Fruit fly (Drosophila melanogaster): ENCODE results near the gene MFS10.

The MFS10 gene

dm6 chrX:13087333-13087828 lies 41.4 kb upstream of the MFS10 start (continued):
- peak; percentile 11 for TF ChIP-seq NfI (GFP tag; optimal IDR thresholded peaks at IDR 0.05)
- peak; percentile 68 for TF ChIP-seq psq (GFP tag; optimal IDR thresholded peaks at IDR 0.05)
- TF ChIP-seq dati (GFP tag; IDR thresholded peaks at IDR 0.05), result no peak
- TF ChIP-seq Nf-YC (tag; optimal IDR thresholded peaks at IDR 0.05), result peak; percentile 74
- TF ChIP-seq CG12391 (tag; optimal IDR thresholded peaks at IDR 0.05), result no peak
- no peak for TF ChIP-seq trem (tag; optimal IDR thresholded peaks at IDR 0.05)
- TF ChIP-seq CG10654 (GFP tag; optimal IDR thresholded peaks at IDR 0.05), result no peak
- TF ChIP-seq slp2 (GFP tag; optimal IDR thresholded peaks at IDR 0.05), result no peak
- TF ChIP-seq ems (GFP tag; optimal IDR thresholded peaks at IDR 0.05), result no peak
- TF ChIP-seq sisA (GFP tag; IDR thresholded peaks at IDR 0.05), result no peak
- no peak for TF ChIP-seq oc (tag; optimal IDR thresholded peaks at IDR 0.05)
- TF ChIP-seq hbn (GFP tag; IDR thresholded peaks at IDR 0.05; ENCODE audit: partially characterized antibody), result no peak
- TF ChIP-seq ac (GFP tag; optimal IDR thresholded peaks at IDR 0.05), result no peak
- peak; percentile 10 for TF ChIP-seq sd (tag; optimal IDR thresholded peaks at IDR 0.05)
- no peak for TF ChIP-seq p53 (GFP tag; optimal IDR thresholded peaks at IDR 0.05)
- TF ChIP-seq Lpt (GFP tag; optimal IDR thresholded peaks at IDR 0.05), result no peak
- TF ChIP-seq fru (optimal IDR thresholded peaks at IDR 0.05), result no peak
- TF ChIP-seq sug (tag; optimal IDR thresholded peaks at IDR 0.05), result peak; percentile 13
- no peak for TF ChIP-seq Dip3 (GFP tag; optimal IDR thresholded peaks at IDR 0.05)
- peak; percentile 81; the same call in 2 of the 4 replicates for TF ChIP-seq chinmo (GFP tag; IDR thresholded peaks at IDR 0.05; ENCODE audit: partially characterized antibody)
- TF ChIP-seq Dref (GFP tag; IDR thresholded peaks at IDR 0.05), result no peak
- no peak for TF ChIP-seq bab2 (GFP tag; optimal IDR thresholded peaks at IDR 0.05)
- TF ChIP-seq Camta (GFP tag; optimal IDR thresholded peaks at IDR 0.05), result no peak
- TF ChIP-seq Dbx (GFP tag; IDR thresholded peaks at IDR 0.05), result 0 out of 3 replicates have a peak, but pooled peaks have one; percentile 20
- TF ChIP-seq CG16779 (GFP tag; IDR thresholded peaks at IDR 0.05), result no peak
- no peak for TF ChIP-seq CG9797 (GFP tag; optimal IDR thresholded peaks at IDR 0.05)
- no peak for TF ChIP-seq kni (GFP tag; optimal IDR thresholded peaks at IDR 0.05)
- no peak for TF ChIP-seq C15 (GFP tag; IDR thresholded peaks at IDR 0.05)
- TF ChIP-seq CG30431 (GFP tag; optimal IDR thresholded peaks at IDR 0.05), result no peak
- TF ChIP-seq CG17568 (GFP tag; optimal IDR thresholded peaks at IDR 0.05), result no peak
- TF ChIP-seq Ets97D (GFP tag; optimal IDR thresholded peaks at IDR 0.05), result no peak
- TF ChIP-seq CG13296 (GFP tag; optimal IDR thresholded peaks at IDR 0.05), result peak; percentile 28
- no peak for TF ChIP-seq CG14965 (GFP tag; optimal IDR thresholded peaks at IDR 0.05; ENCODE audit: borderline replicate concordance)
- peak; percentile 45 for TF ChIP-seq CG2120 (GFP tag; optimal IDR thresholded peaks at IDR 0.05)
- no peak for TF ChIP-seq CG10979 (tag; optimal IDR thresholded peaks at IDR 0.05)
- TF ChIP-seq Taf1 (GFP tag; IDR thresholded peaks at IDR 0.05), result no peak
- peak; percentile 48 to 83 for TF ChIP-seq Trl (optimal IDR thresholded peaks at IDR 0.05)
- TF ChIP-seq Trl (GFP tag; optimal IDR thresholded peaks at IDR 0.05), result no peak
- no peak for TF ChIP-seq CG11398 (GFP tag; optimal IDR thresholded peaks at IDR 0.05)
- no peak for TF ChIP-seq Hr51 (GFP tag; optimal IDR thresholded peaks at IDR 0.05)
- TF ChIP-seq sqz (GFP tag; optimal IDR thresholded peaks at IDR 0.05), result peak; percentile 93
- TF ChIP-seq lola (GFP tag; optimal IDR thresholded peaks at IDR 0.05), result no peak
- peak; percentile 33 for TF ChIP-seq CG6765 (GFP tag; optimal IDR thresholded peaks at IDR 0.05)
- peak; percentile 11 for TF ChIP-seq CG10543 (GFP tag; optimal IDR thresholded peaks at IDR 0.05)
- TF ChIP-seq CG17328 (GFP tag; IDR thresholded peaks at IDR 0.05), result no peak
- no peak for TF ChIP-seq az2 (GFP tag; optimal IDR thresholded peaks at IDR 0.05)
- no peak for TF ChIP-seq Doc3 (GFP tag; IDR thresholded peaks at IDR 0.05; ENCODE audit: partially characterized antibody)
- no peak for TF ChIP-seq CG18764 (GFP tag; optimal IDR thresholded peaks at IDR 0.05)
- no peak for TF ChIP-seq klu (GFP tag; IDR thresholded peaks at IDR 0.05)
- TF ChIP-seq wor (GFP tag; IDR thresholded peaks at IDR 0.05), result no peak
- peak; percentile 24 for TF ChIP-seq Fer1 (GFP tag; optimal IDR thresholded peaks at IDR 0.05)
- no peak for TF ChIP-seq Jarid2 (GFP tag; optimal IDR thresholded peaks at IDR 0.05)

Measured in whole organism, embryonic.